Fruit fly (Drosophila melanogaster) whole organism, wandering third instar larva: Measurements from ENCODE around the gene Cdep.

Experiments used
- Abd-B ChIP-seq: fragments of >200 bp; optimal IDR thresholded peaks from 2 replicates; lab custom pipeline; 2017; ENCODE audit warnings: missing biosample characterization, missing genetic modification characterization
- CG32264 ChIP-seq: fragments of 200-800 bp; sonication (Bioruptor generic); optimal IDR thresholded peaks from 2 replicates; lab custom pipeline; 2016; ENCODE audit warnings: missing biosample characterization, missing genetic modification characterization
- CG9705 ChIP-seq: fragments of 200-800 bp; sonication (Bioruptor generic); optimal IDR thresholded peaks from 2 replicates; lab custom pipeline; 2018; ENCODE audit warnings: missing biosample characterization, mild to moderate bottlenecking, missing genetic modification characterization
- CrebA ChIP-seq: fragments of 200-800 bp; sonication (Bioruptor generic); optimal IDR thresholded peaks from 2 replicates; lab custom pipeline; 2016; ENCODE audit warnings: missing biosample characterization, mild to moderate bottlenecking, missing genetic modification characterization, borderline replicate concordance
- Dfd ChIP-seq: fragments of >200 bp; optimal IDR thresholded peaks from 2 replicates; lab custom pipeline; 2017; ENCODE audit warnings: missing biosample characterization, missing genetic modification characterization
- Dif ChIP-seq: fragments of 200-275, 200-300 bp; sonication (Bioruptor generic); optimal IDR thresholded peaks from 2 replicates; lab custom pipeline; 2018; ENCODE audit warnings: missing biosample characterization, missing genetic modification characterization; ENCODE audit not compliant: partially characterized antibody
- GATAd ChIP-seq: sonication (Bioruptor generic); optimal IDR thresholded peaks from 2 replicates; lab custom pipeline; 2016; ENCODE audit warnings: missing biosample characterization, missing genetic modification characterization
- HLH106 ChIP-seq: fragments of 200-800 bp; optimal IDR thresholded peaks from 3 replicates; lab custom pipeline; 2019; ENCODE audit warnings: missing biosample characterization, mild to moderate bottlenecking, missing genetic modification characterization, moderate library complexity
- Hnf4 ChIP-seq: fragments of 200-800 bp; sonication (Bioruptor generic); optimal IDR thresholded peaks from 2 replicates; lab custom pipeline; 2016; ENCODE audit warnings: missing biosample characterization, mild to moderate bottlenecking, missing genetic modification characterization
- Hr83 ChIP-seq: fragments of 200-300 bp; sonication (Bioruptor generic); optimal IDR thresholded peaks from 2 replicates; lab custom pipeline; 2016; ENCODE audit warnings: missing biosample characterization, mild to moderate bottlenecking, missing genetic modification characterization, moderate library complexity; ENCODE audit not compliant: poor library complexity, severe bottlenecking
- Mio ChIP-seq: sonication (Bioruptor generic); optimal IDR thresholded peaks from 2 replicates; lab custom pipeline; 2016; ENCODE audit warnings: missing biosample characterization, missing genetic modification characterization
- Myc ChIP-seq: fragments of >200 bp; optimal IDR thresholded peaks from 2 replicates; lab custom pipeline; 2017
- N ChIP-seq: fragments of >200 bp; optimal IDR thresholded peaks from 2 replicates; lab custom pipeline; 2018; ENCODE audit warnings: missing biosample characterization, missing external identifiers, missing genetic modification characterization
- OdsH ChIP-seq: fragments of 200-800 bp; sonication (Bioruptor generic); optimal IDR thresholded peaks from 2 replicates; lab custom pipeline; 2016; ENCODE audit warnings: missing biosample characterization, mild to moderate bottlenecking, missing genetic modification characterization
- Rel ChIP-seq, 2 experiments: fragments of 200-800 bp; sonication (Bioruptor generic) in 1 of 2; optimal IDR thresholded peaks; 2 replicates in 1 of 2; 3 replicates in 1 of 2; lab custom pipeline; 2016 to 2019; ENCODE audit warnings: mild to moderate bottlenecking in 2 of 2, missing biosample characterization in 2 of 2, missing genetic modification characterization in 2 of 2, moderate library complexity in 1 of 2
- Sp1 ChIP-seq: fragments of 200-800 bp; sonication (Bioruptor generic); optimal IDR thresholded peaks from 3 replicates; lab custom pipeline; 2019; ENCODE audit warnings: missing biosample characterization, mild to moderate bottlenecking, missing genetic modification characterization, moderate library complexity
- Vsx2 ChIP-seq: fragments of 200-300, 225-300 bp; sonication (Bioruptor generic); optimal IDR thresholded peaks from 2 replicates; lab custom pipeline; 2018; ENCODE audit warnings: missing biosample characterization, missing genetic modification characterization; ENCODE audit not compliant: partially characterized antibody
- br ChIP-seq: fragments of 200-800 bp; sonication (Bioruptor generic); optimal IDR thresholded peaks from 2 replicates; lab custom pipeline; 2016; ENCODE audit warnings: missing biosample characterization, missing genetic modification characterization
- dl ChIP-seq, 2 experiments: fragments of 175-275, 200-275 bp in 1 of 2; fragments of 200-275 bp in 1 of 2; sonication (Bioruptor generic); optimal IDR thresholded peaks; lab custom pipeline; 2018; ENCODE audit warnings: mild to moderate bottlenecking in 2 of 2, missing biosample characterization in 2 of 2, missing genetic modification characterization in 2 of 2, moderate library complexity in 2 of 2; ENCODE audit not compliant: partially characterized antibody in 2 of 2, insufficient read depth in 1 of 2
- dmrt93B ChIP-seq: fragments of 200-800 bp; sonication (Bioruptor generic); optimal IDR thresholded peaks from 2 replicates; lab custom pipeline; 2018; ENCODE audit warnings: missing biosample characterization, mild to moderate bottlenecking, missing genetic modification characterization
- dsf ChIP-seq: sonication (Bioruptor generic); optimal IDR thresholded peaks from 2 replicates; lab custom pipeline; 2016; ENCODE audit warnings: missing biosample characterization, missing genetic modification characterization, borderline replicate concordance
- ey ChIP-seq: fragments of 200-800 bp; sonication (Bioruptor generic); optimal IDR thresholded peaks from 2 replicates; lab custom pipeline; 2016; ENCODE audit warnings: missing biosample characterization, missing genetic modification characterization
- foxo ChIP-seq, 2 experiments: fragments of 200-800 bp; sonication (Bioruptor generic); optimal IDR thresholded peaks; 2 replicates in 1 of 2; 3 replicates in 1 of 2; lab custom pipeline; 2016 to 2017; ENCODE audit warnings: missing biosample characterization in 2 of 2, missing genetic modification characterization in 2 of 2
- fru ChIP-seq: fragments of 200-800 bp; sonication (Bioruptor generic); optimal IDR thresholded peaks from 3 replicates; lab custom pipeline; 2016; ENCODE audit warnings: missing biosample characterization, mild to moderate bottlenecking, missing genetic modification characterization
- h ChIP-seq: fragments of 200-800 bp; sonication (Bioruptor generic); optimal IDR thresholded peaks from 3 replicates; lab custom pipeline; 2016; ENCODE audit warnings: missing biosample characterization, mild to moderate bottlenecking, missing genetic modification characterization
- lola ChIP-seq: fragments of >200 bp; optimal IDR thresholded peaks from 2 replicates; lab custom pipeline; 2017; ENCODE audit warnings: missing biosample characterization, missing genetic modification characterization
- pan ChIP-seq: fragments of >200 bp; optimal IDR thresholded peaks from 2 replicates; lab custom pipeline; 2017
- psq ChIP-seq: fragments of 200-800 bp; sonication (Bioruptor generic); optimal IDR thresholded peaks from 3 replicates; lab custom pipeline; 2017; ENCODE audit warnings: missing biosample characterization, mild to moderate bottlenecking, missing genetic modification characterization, moderate library complexity
- rgr ChIP-seq: fragments of 200-800 bp; sonication (Bioruptor generic); optimal IDR thresholded peaks from 3 replicates; lab custom pipeline; 2016; ENCODE audit warnings: missing biosample characterization, mild to moderate bottlenecking, missing genetic modification characterization
- sage ChIP-seq: fragments of 200-800 bp; sonication (Bioruptor generic); optimal IDR thresholded peaks from 2 replicates; lab custom pipeline; 2016; ENCODE audit warnings: missing biosample characterization, mild to moderate bottlenecking, missing genetic modification characterization
- sv ChIP-seq: fragments of 200-800 bp; sonication (Bioruptor generic); optimal IDR thresholded peaks from 3 replicates; lab custom pipeline; 2016; ENCODE audit warnings: missing biosample characterization, missing genetic modification characterization
- tai ChIP-seq: sonication (Bioruptor generic); optimal IDR thresholded peaks from 2 replicates; lab custom pipeline; 2016; ENCODE audit warnings: missing biosample characterization, missing genetic modification characterization
- usp ChIP-seq: fragments of >200 bp; optimal IDR thresholded peaks from 2 replicates; lab custom pipeline; 2017; ENCODE audit warnings: missing biosample characterization, missing genetic modification characterization
- woc ChIP-seq: sonication (Bioruptor generic); optimal IDR thresholded peaks from 2 replicates; lab custom pipeline; 2016; ENCODE audit warnings: missing biosample characterization, mild to moderate bottlenecking, missing genetic modification characterization

The Cdep gene

dm6 chr3R:4886086-4886812, 24.1 kb upstream of the Cdep start:
- TF ChIP-seq br, result peak; percentile 37
- TF ChIP-seq pan (lab: Kevin White, UChicago), result no peak
- no peak for TF ChIP-seq Dif (GFP tag; lab: Kevin White, UChicago)
- TF ChIP-seq Hnf4 (GFP tag; lab: Kevin White, UChicago), result peak; percentile 3
- TF ChIP-seq OdsH (GFP tag; lab: Kevin White, UChicago), result peak; percentile 1
- peak; percentile 37 for TF ChIP-seq h
- TF ChIP-seq tai (GFP tag; lab: Kevin White, UChicago), result no peak
- TF ChIP-seq CG32264, result no peak
- no peak for TF ChIP-seq Rel (GFP tag; optimal IDR thresholded peaks at IDR 0.05; lab: Kevin White, UChicago)
- no peak for TF ChIP-seq Rel (tag; optimal IDR thresholded peaks at IDR 0.05; lab: Kevin White, UChicago)
- TF ChIP-seq Mio (GFP tag; lab: Kevin White, UChicago), result no peak
- TF ChIP-seq sv (GFP tag; lab: Kevin White, UChicago), result peak; percentile 2
- no peak for TF ChIP-seq Abd-B (GFP tag; lab: Kevin White, UChicago)
- peak; percentile 51 for TF ChIP-seq fru (GFP tag; lab: Kevin White, UChicago)
- peak; percentile 9 for TF ChIP-seq psq (GFP tag; lab: Kevin White, UChicago)
- peak; percentile 26 for TF ChIP-seq Sp1 (GFP tag; lab: Kevin White, UChicago)
- TF ChIP-seq dmrt93B (GFP tag; lab: Kevin White, UChicago), result peak; percentile 32
- peak; percentile 41 for TF ChIP-seq HLH106 (tag; lab: Kevin White, UChicago)
- no peak for TF ChIP-seq lola
- peak; percentile 47 for TF ChIP-seq ey
- no peak for TF ChIP-seq CG9705 (GFP tag; lab: Kevin White, UChicago)
- no peak for TF ChIP-seq usp (GFP tag; lab: Kevin White, UChicago)
- no peak for TF ChIP-seq N (GFP tag; lab: Kevin White, UChicago)
- no peak for TF ChIP-seq Hr83 (GFP tag; lab: Kevin White, UChicago)
- no peak for TF ChIP-seq Myc (lab: Kevin White, UChicago)
- TF ChIP-seq foxo (GFP tag; optimal IDR thresholded peaks at IDR 0.05; lab: Kevin White, UChicago), result peak in 1 of 2 experiments; percentile 58
- TF ChIP-seq Vsx2 (GFP tag; lab: Kevin White, UChicago), result no peak
- no peak for TF ChIP-seq GATAd (GFP tag; lab: Kevin White, UChicago)
- peak; percentile 4 for TF ChIP-seq woc (GFP tag; lab: Kevin White, UChicago)
- TF ChIP-seq Dfd (GFP tag; lab: Kevin White, UChicago), result no peak
- TF ChIP-seq rgr (GFP tag; lab: Kevin White, UChicago), result peak; percentile 33
- TF ChIP-seq sage (GFP tag; lab: Kevin White, UChicago), result no peak

- TF ChIP-seq ey (no peak), HLH106 (tag; lab: Kevin White, UChicago) (no peak), sv (GFP tag; lab: Kevin White, UChicago) (no peak), dmrt93B (GFP tag; lab: Kevin White, UChicago) (no peak), N (GFP tag; lab: Kevin White, UChicago) (no peak), pan (lab: Kevin White, UChicago) (no peak), Abd-B (GFP tag; lab: Kevin White, UChicago) (no peak), Dfd (GFP tag; lab: Kevin White, UChicago) (no peak), dsf (GFP tag; lab: Kevin White, UChicago) (no peak), GATAd (GFP tag; lab: Kevin White, UChicago) (no peak), dl (GFP tag; optimal IDR thresholded peaks at IDR 0.05; lab: Kevin White, UChicago; ENCODE audit: insufficient read depth in 1 of 2, partially characterized antibody in 2 of 2) (no peak), lola (no peak), Vsx2 (GFP tag; lab: Kevin White, UChicago) (no peak), foxo (GFP tag; optimal IDR thresholded peaks at IDR 0.05; lab: Kevin White, UChicago) (no peak), Dif (GFP tag; lab: Kevin White, UChicago) (no peak), Sp1 (GFP tag; lab: Kevin White, UChicago) (no peak), OdsH (GFP tag; lab: Kevin White, UChicago) (no peak), CrebA (no peak)
These were observed 14.8 kb upstream of the Cdep start for dm6 chr3R:4895553-4895952.
